Worm (Caenorhabditis elegans): Measurements from ENCODE around the gene aakb-2.

ce11 chrIII:11270795-11271194 lies 33.9 kb downstream of the aakb-2 start, which contains the start of gene obr-1:
- TF ChIP-seq Y53F4B.3 (GFP tag; IDR thresholded peaks at IDR 0.05) (no peak), Y53G8AR.9 (GFP tag; conservative IDR thresholded peaks at IDR 0.05) (no peak), rec-8 (tag; optimal IDR thresholded peaks at IDR 0.05) (no peak), ama-1 (optimal IDR thresholded peaks at IDR 0.05) (no peak), ama-1 (GFP tag; optimal IDR thresholded peaks at IDR 0.05) (no peak), unc-62 (GFP tag; optimal IDR thresholded peaks at IDR 0.05) (no peak), gei-17 (GFP tag; optimal IDR thresholded peaks at IDR 0.05) (no peak), sdz-38 (tag; optimal IDR thresholded peaks at IDR 0.05) (no peak), ceh-100 (GFP tag; IDR thresholded peaks at IDR 0.05) (no peak), madf-3 (GFP tag; IDR thresholded peaks at IDR 0.05) (no peak)

Data from whole organism, young adult.